Worm (Caenorhabditis elegans) whole organism, young adult: ENCODE measurements around the gene bath-44.

Experiments
- B0336.3 ChIP-seq: fragments of 200-800 bp; sonication (Bioruptor generic); IDR thresholded peaks from 2 replicates; pipeline ENCODE4 v1.3.6; 2022; ENCODE audit warnings: missing genetic modification characterization, missing compliant biosample characterization
- C06A6.2 ChIP-seq: fragments of 200-800 bp; sonication (Bioruptor generic); conservative IDR thresholded peaks from 2 replicates; pipeline ENCODE4 v1.3.6; 2022; ENCODE audit warnings: missing genetic modification characterization, missing compliant biosample characterization
- C17E4.6 ChIP-seq: fragments of 200-800 bp; sonication (Bioruptor generic); IDR thresholded peaks from 2 replicates; pipeline ENCODE4 v1.3.6; 2022; ENCODE audit warnings: missing genetic modification reagents, missing genetic modification characterization, missing compliant biosample characterization
- D2030.7 ChIP-seq: fragments of 200-800 bp; sonication (Bioruptor generic); IDR thresholded peaks from 2 replicates; pipeline ENCODE4 v1.3.6; 2022; ENCODE audit warnings: missing genetic modification reagents, missing genetic modification characterization, missing compliant biosample characterization
- F10E7.11 ChIP-seq: sonication (generic microtip); optimal IDR thresholded peaks from 2 replicates; lab custom pipeline; 2017; ENCODE audit warnings: mild to moderate bottlenecking, missing genetic modification characterization, moderate library complexity, missing compliant biosample characterization
- F55B11.4 ChIP-seq: sonication (generic microtip); optimal IDR thresholded peaks from 2 replicates; lab custom pipeline; 2016; ENCODE audit warnings: missing compliant biosample characterization, missing genetic modification characterization, borderline replicate concordance; ENCODE audit not compliant: insufficient read depth
- Y67H2A.10 ChIP-seq: fragments of 200-800 bp; sonication (Bioruptor generic); conservative IDR thresholded peaks from 2 replicates; pipeline ENCODE4 v1.3.6; 2022; ENCODE audit warnings: missing genetic modification reagents, missing genetic modification characterization, missing compliant biosample characterization
- Y79H2A.3 ChIP-seq: fragments of 200-800 bp; sonication (Bioruptor generic); conservative IDR thresholded peaks from 2 replicates; pipeline ENCODE4 v1.3.6; 2022; ENCODE audit warnings: missing genetic modification reagents, missing genetic modification characterization, missing compliant biosample characterization
- Y95B8A.8 ChIP-seq: fragments of 200-800 bp; sonication (Bioruptor generic); IDR thresholded peaks from 2 replicates; pipeline ENCODE4 v1.3.6; 2022; ENCODE audit warnings: missing genetic modification reagents, missing genetic modification characterization, missing compliant biosample characterization
- ZK185.1 ChIP-seq: sonication (generic microtip); optimal IDR thresholded peaks from 2 replicates; lab custom pipeline; 2016; ENCODE audit warnings: mild to moderate bottlenecking, missing genetic modification characterization, missing compliant biosample characterization; ENCODE audit not compliant: poor library complexity, severe bottlenecking
- aptf-2 ChIP-seq: fragments of 200-800 bp; sonication (Bioruptor generic); conservative IDR thresholded peaks from 2 replicates; pipeline ENCODE4 v1.3.6; 2022; ENCODE audit warnings: missing genetic modification reagents, missing genetic modification characterization, missing compliant biosample characterization
- bed-1 ChIP-seq: fragments of 200-800 bp; sonication (Bioruptor generic); IDR thresholded peaks from 2 replicates; pipeline ENCODE4 v1.3.6; 2022; ENCODE audit warnings: missing genetic modification reagents, missing genetic modification characterization, missing compliant biosample characterization
- ceh-100 ChIP-seq: fragments of 200-800 bp; sonication (Bioruptor generic); IDR thresholded peaks from 2 replicates; pipeline ENCODE4 v1.3.6; 2022; ENCODE audit warnings: missing genetic modification reagents, missing genetic modification characterization, missing compliant biosample characterization
- ceh-91 ChIP-seq: fragments of 200-800 bp; sonication (Bioruptor generic); IDR thresholded peaks from 2 replicates; pipeline ENCODE4 v1.3.6; 2022; ENCODE audit warnings: missing genetic modification reagents, missing genetic modification characterization, missing compliant biosample characterization
- chd-7 ChIP-seq: sonication (generic microtip); optimal IDR thresholded peaks from 2 replicates; lab custom pipeline; 2016; ENCODE audit warnings: mild to moderate bottlenecking, missing genetic modification characterization, moderate library complexity, missing compliant biosample characterization
- dox-1 ChIP-seq: fragments of 200-800 bp; sonication (Bioruptor generic); IDR thresholded peaks from 2 replicates; pipeline ENCODE4 v1.3.6; 2022; ENCODE audit warnings: missing genetic modification reagents, missing genetic modification characterization, missing compliant biosample characterization
- dpff-1 ChIP-seq: sonication (generic microtip); optimal IDR thresholded peaks from 2 replicates; lab custom pipeline; 2017; ENCODE audit warnings: mild to moderate bottlenecking, missing genetic modification characterization, missing compliant biosample characterization
- egl-44 ChIP-seq: fragments of 200-800 bp; sonication (Bioruptor generic); IDR thresholded peaks from 2 replicates; pipeline ENCODE4 v1.3.6; 2022; ENCODE audit warnings: missing genetic modification reagents, missing genetic modification characterization, missing compliant biosample characterization
- hlh-26 ChIP-seq: fragments of 200-800 bp; sonication (Bioruptor generic); conservative IDR thresholded peaks from 2 replicates; pipeline ENCODE4 v1.3.6; 2022; ENCODE audit warnings: missing genetic modification reagents, missing genetic modification characterization, missing compliant biosample characterization
- hmg-1.2 ChIP-seq: fragments of 200-800 bp; sonication (Bioruptor generic); IDR thresholded peaks from 2 replicates; pipeline ENCODE4 v1.3.6; 2022; ENCODE audit warnings: missing genetic modification reagents, missing genetic modification characterization, missing compliant biosample characterization
- hrde-1 ChIP-seq: sonication (generic microtip); optimal IDR thresholded peaks from 2 replicates; lab custom pipeline; 2016; ENCODE audit warnings: missing genetic modification characterization, mild to moderate bottlenecking, missing compliant biosample characterization, moderate library complexity, missing genotype, missing genetic modification reagents, borderline replicate concordance
- lag-1 ChIP-seq: fragments of 200-800 bp; sonication (Bioruptor generic); IDR thresholded peaks from 2 replicates; pipeline ENCODE4 v1.3.6; 2022; ENCODE audit warnings: missing genetic modification reagents, missing genetic modification characterization, missing compliant biosample characterization
- lin-26 ChIP-seq: fragments of 200-800 bp; sonication (Bioruptor generic); IDR thresholded peaks from 2 replicates; pipeline ENCODE4 v1.3.6; 2022; ENCODE audit warnings: missing genetic modification reagents, missing genetic modification characterization, missing compliant biosample characterization
- lsl-1 ChIP-seq: fragments of 200-800 bp; sonication (Bioruptor generic); optimal IDR thresholded peaks from 2 replicates; lab custom pipeline; 2018; ENCODE audit warnings: mild to moderate bottlenecking, missing genetic modification characterization, moderate library complexity, missing compliant biosample characterization
- madf-10 ChIP-seq: sonication (generic microtip); optimal IDR thresholded peaks from 2 replicates; lab custom pipeline; 2016; ENCODE audit warnings: mild to moderate bottlenecking, missing genetic modification characterization, missing compliant biosample characterization
- mes-4 ChIP-seq: sonication (generic microtip); optimal IDR thresholded peaks from 2 replicates; lab custom pipeline; 2016; ENCODE audit warnings: missing genotype, missing genetic modification characterization, missing compliant biosample characterization
- nfya-1 ChIP-seq: sonication (generic microtip); optimal IDR thresholded peaks from 2 replicates; lab custom pipeline; 2017; ENCODE audit warnings: antibody characterized with exemption, missing compliant biosample characterization, missing genetic modification characterization, borderline replicate concordance; ENCODE audit not compliant: insufficient read depth
- nfyb-1 ChIP-seq: fragments of 200-800 bp; sonication (Bioruptor generic); IDR thresholded peaks from 2 replicates; pipeline ENCODE4 v1.3.6; 2022; ENCODE audit warnings: missing genetic modification reagents, missing genetic modification characterization, missing compliant biosample characterization
- nhr-120 ChIP-seq: fragments of 200-800 bp; sonication (Bioruptor generic); IDR thresholded peaks from 2 replicates; pipeline ENCODE4 v1.3.6; 2022; ENCODE audit warnings: missing genetic modification characterization, missing compliant biosample characterization
- nhr-179 ChIP-seq: sonication (generic microtip); optimal IDR thresholded peaks from 2 replicates; lab custom pipeline; 2016; ENCODE audit warnings: mild to moderate bottlenecking, missing genetic modification characterization, missing compliant biosample characterization
- nhr-27 ChIP-seq: fragments of 200-800 bp; sonication (Bioruptor generic); optimal IDR thresholded peaks from 2 replicates; lab custom pipeline; 2018; ENCODE audit warnings: mild to moderate bottlenecking, missing genetic modification characterization, moderate library complexity, missing compliant biosample characterization
- pbrm-1 ChIP-seq: fragments of 200-800 bp; sonication (Bioruptor generic); IDR thresholded peaks from 2 replicates; pipeline ENCODE4 v1.3.6; 2022; ENCODE audit warnings: missing genetic modification reagents, missing genetic modification characterization, missing compliant biosample characterization
- pha-4 ChIP-seq: fragments of 150-350 bp; sonication (generic microtip); optimal IDR thresholded peaks from 2 replicates; lab custom pipeline; 2014; ENCODE audit warnings: missing biosample characterization, missing genetic modification reagents, missing genetic modification characterization
- repo-1 ChIP-seq: sonication (generic microtip); optimal IDR thresholded peaks from 2 replicates; lab custom pipeline; 2017; ENCODE audit warnings: mild to moderate bottlenecking, missing genetic modification characterization, missing compliant biosample characterization
- sdz-38 ChIP-seq: sonication (generic microtip); optimal IDR thresholded peaks from 2 replicates; lab custom pipeline; 2016; ENCODE audit warnings: missing genotype, missing genetic modification characterization, missing compliant biosample characterization
- snpc-1.1 ChIP-seq: sonication (generic microtip); optimal IDR thresholded peaks from 2 replicates; lab custom pipeline; 2017; ENCODE audit warnings: missing genetic modification characterization, mild to moderate bottlenecking, missing compliant biosample characterization, antibody characterized with exemption, moderate library complexity, missing genotype, missing genetic modification reagents; ENCODE audit not compliant: insufficient read depth
- snpc-3.4 ChIP-seq: sonication (generic microtip); optimal IDR thresholded peaks from 2 replicates; lab custom pipeline; 2017; ENCODE audit warnings: missing genetic modification characterization, mild to moderate bottlenecking, missing compliant biosample characterization, antibody characterized with exemption, moderate library complexity, missing genotype, missing genetic modification reagents
- snpc-4 ChIP-seq, 5 experiments: fragments of 150-350 bp in 1 of 5; sonication (generic microtip) in 4 of 5; optimal IDR thresholded peaks; 2 replicates each; lab custom pipeline; 2014 to 2018; ENCODE audit warnings: missing genetic modification characterization in 5 of 5, missing biosample characterization in 3 of 5, antibody characterized with exemption in 2 of 5, mild to moderate bottlenecking in 2 of 5, missing compliant biosample characterization in 2 of 5, missing genotype in 2 of 5, moderate library complexity in 2 of 5, missing genetic modification reagents in 1 of 5
- somi-1 ChIP-seq: fragments of 200-800 bp; sonication (Bioruptor generic); optimal IDR thresholded peaks from 2 replicates; lab custom pipeline; 2018; ENCODE audit warnings: mild to moderate bottlenecking, missing genetic modification characterization, missing compliant biosample characterization
- tbp1 ChIP-seq: fragments of 200-800 bp; sonication (Bioruptor generic); optimal IDR thresholded peaks from 2 replicates; lab custom pipeline; 2018; ENCODE audit warnings: mild to moderate bottlenecking, missing genetic modification characterization, missing compliant biosample characterization
- tlf-1 ChIP-seq: fragments of 200-800 bp; sonication (Bioruptor generic); optimal IDR thresholded peaks from 2 replicates; lab custom pipeline; 2018; ENCODE audit warnings: mild to moderate bottlenecking, missing genetic modification characterization, missing compliant biosample characterization
- unc-130 ChIP-seq: sonication (generic microtip); optimal IDR thresholded peaks from 2 replicates; lab custom pipeline; 2016; ENCODE audit warnings: missing genetic modification reagents, missing genetic modification characterization, missing compliant biosample characterization
- xnd-1 ChIP-seq: sonication (generic microtip); optimal IDR thresholded peaks from 2 replicates; lab custom pipeline; 2016; ENCODE audit warnings: missing genotype, missing genetic modification reagents, missing genetic modification characterization, missing compliant biosample characterization
- zfh-2 ChIP-seq: fragments of 200-800 bp; sonication (Bioruptor generic); conservative IDR thresholded peaks from 2 replicates; pipeline ENCODE4 v1.3.6; 2022; ENCODE audit warnings: missing genetic modification reagents, missing genetic modification characterization, missing compliant biosample characterization
- ztf-25 ChIP-seq: fragments of 200-800 bp; sonication (Bioruptor generic); IDR thresholded peaks from 2 replicates; pipeline ENCODE4 v1.3.6; 2022; ENCODE audit warnings: missing genetic modification reagents, missing genetic modification characterization, missing compliant biosample characterization
- ztf-28 ChIP-seq: fragments of 200-800 bp; sonication (Bioruptor generic); IDR thresholded peaks from 2 replicates; pipeline ENCODE4 v1.3.6; 2022; ENCODE audit warnings: missing genetic modification reagents, missing genetic modification characterization, missing compliant biosample characterization
- ztf-3 ChIP-seq: fragments of 200-800 bp; sonication (Bioruptor generic); optimal IDR thresholded peaks from 2 replicates; lab custom pipeline; 2018; ENCODE audit warnings: mild to moderate bottlenecking, missing genetic modification characterization, missing compliant biosample characterization

Gene bath-44

ce11 chrII:7392052-7392694 is 2.6 kb upstream of the bath-44 start (continued):
- TF ChIP-seq repo-1 (tag; lab: Kevin White, UChicago) (no peak), egl-44 (GFP tag; lab: Robert Waterston, UW) (no peak), chd-7 (tag; lab: Kevin White, UChicago) (no peak), snpc-3.4 (tag; lab: Kevin White, UChicago) (no peak), F55B11.4 (tag; lab: Kevin White, UChicago) (no peak), bed-1 (GFP tag; lab: Robert Waterston, UW) (no peak), nfyb-1 (GFP tag; lab: Robert Waterston, UW) (0 out of 2 replicates have a peak, but pooled peaks have one; percentile 46), ZK185.1 (tag; lab: Kevin White, UChicago) (peak; percentile 21), unc-130 (GFP tag; lab: Kevin White, UChicago) (no peak), dpff-1 (no peak), nhr-27 (tag; lab: Kevin White, UChicago) (no peak), aptf-2 (no peak), nhr-120 (GFP tag; lab: Robert Waterston, UW) (no peak), C17E4.6 (GFP tag; lab: Robert Waterston, UW) (no peak), C06A6.2 (GFP tag; lab: Robert Waterston, UW) (no peak), mes-4 (tag; lab: Kevin White, UChicago) (no peak), zfh-2 (GFP tag; lab: Robert Waterston, UW) (no peak), nhr-179 (no peak), snpc-1.1 (tag; lab: Kevin White, UChicago) (no peak), ztf-3 (GFP tag; lab: Kevin White, UChicago) (no peak), tbp1 (GFP tag; lab: Kevin White, UChicago) (no peak), pha-4 (tag; lab: Kevin White, UChicago) (no peak), dox-1 (GFP tag; lab: Robert Waterston, UW) (no peak), ztf-28 (GFP tag; lab: Robert Waterston, UW) (no peak), ceh-91 (no peak), Y95B8A.8 (GFP tag; lab: Robert Waterston, UW) (no peak), ztf-25 (GFP tag; lab: Robert Waterston, UW) (no peak), sdz-38 (tag; lab: Kevin White, UChicago) (no peak), B0336.3 (peak; percentile 65; the same call in 1 of the 2 replicates), lsl-1 (no peak), somi-1 (GFP tag; lab: Kevin White, UChicago) (no peak), tlf-1 (GFP tag; lab: Kevin White, UChicago) (no peak), lag-1 (GFP tag; lab: Robert Waterston, UW) (no peak), hmg-1.2 (GFP tag; lab: Robert Waterston, UW) (peak; percentile 64; the same call in 1 of the 2 replicates), pbrm-1 (GFP tag; lab: Robert Waterston, UW) (peak; percentile 39; the same call in 1 of the 2 replicates), hrde-1 (tag; lab: Kevin White, UChicago) (no peak), lin-26 (no peak), hlh-26 (GFP tag; lab: Robert Waterston, UW) (no peak), Y79H2A.3 (GFP tag; lab: Robert Waterston, UW) (no peak), Y67H2A.10 (GFP tag; lab: Robert Waterston, UW) (no peak), snpc-4 (GFP tag; optimal IDR thresholded peaks at IDR 0.05; lab: Kevin White, UChicago) (peak; percentile 36), snpc-4 (tag; optimal IDR thresholded peaks at IDR 0.05; lab: Kevin White, UChicago) (peak in 1 of 4 experiments; percentile 24), D2030.7 (GFP tag; lab: Robert Waterston, UW) (no peak), ceh-100 (GFP tag; lab: Robert Waterston, UW) (no peak), madf-10 (no peak), nfya-1 (tag; lab: Kevin White, UChicago) (no peak), F10E7.11 (tag; lab: Kevin White, UChicago) (no peak), xnd-1 (tag; lab: Kevin White, UChicago) (no peak)
